Fruit fly (Drosophila melanogaster) whole organism, embryonic: ENCODE results near the gene CG2187.

Source experiments
- BEAF-32 ChIP-seq: fragments of 200-800 bp; sonication (Bioruptor generic); optimal IDR thresholded peaks from 3 replicates; lab custom pipeline; 2017; ENCODE audit warnings: missing biosample characterization, missing genetic modification characterization, mild to moderate bottlenecking, moderate library complexity, missing genetic modification reagents
- CG10462 ChIP-seq: fragments of 200-800 bp; sonication (Bioruptor generic); optimal IDR thresholded peaks from 2 replicates; lab custom pipeline; 2016; ENCODE audit warnings: missing biosample characterization, missing genetic modification characterization
- CG11093 ChIP-seq: fragments of 200-800 bp; sonication (Bioruptor generic); IDR thresholded peaks from 3 replicates; pipeline ENCODE4 v1.3.6; 2022; ENCODE audit warnings: missing biosample characterization, missing genetic modification characterization
- CG12104 ChIP-seq: fragments of 200-800 bp; sonication (Bioruptor generic); optimal IDR thresholded peaks from 3 replicates; lab custom pipeline; 2016; ENCODE audit warnings: missing biosample characterization, missing genetic modification characterization
- CG12659 ChIP-seq: fragments of 200-800 bp; sonication (Bioruptor generic); optimal IDR thresholded peaks from 3 replicates; lab custom pipeline; 2017; ENCODE audit warnings: mild to moderate bottlenecking, missing biosample characterization, missing genetic modification reagents, missing genetic modification characterization
- CG13123 ChIP-seq: fragments of 200-800 bp; sonication (Bioruptor generic); optimal IDR thresholded peaks from 2 replicates; lab custom pipeline; 2016; ENCODE audit warnings: missing biosample characterization, missing genetic modification characterization
- CG14014 ChIP-seq: fragments of 200-800 bp; sonication (Bioruptor generic); IDR thresholded peaks from 2 replicates; pipeline ENCODE4 v1.3.6; 2022; ENCODE audit warnings: missing biosample characterization, missing genetic modification characterization
- CG14965 ChIP-seq: fragments of 200-800 bp; sonication (Bioruptor generic); optimal IDR thresholded peaks from 2 replicates; lab custom pipeline; 2016; ENCODE audit warnings: missing biosample characterization, missing genetic modification characterization, borderline replicate concordance
- CG31365 ChIP-seq: fragments of 200-800 bp; sonication (Bioruptor generic); optimal IDR thresholded peaks from 2 replicates; lab custom pipeline; 2018; ENCODE audit warnings: missing biosample characterization, mild to moderate bottlenecking, missing genetic modification characterization
- CG33557 ChIP-seq: fragments of 200-800 bp; sonication (Bioruptor generic); optimal IDR thresholded peaks from 2 replicates; lab custom pipeline; 2019; ENCODE audit warnings: missing biosample characterization, mild to moderate bottlenecking, missing genetic modification characterization, moderate library complexity
- CG34422 ChIP-seq: fragments of 200-800 bp; sonication (Bioruptor generic); IDR thresholded peaks from 3 replicates; pipeline ENCODE4 v1.3.6; 2022; ENCODE audit warnings: missing biosample characterization, missing genetic modification characterization
- CG4360 ChIP-seq: fragments of 200-800 bp; sonication (Bioruptor generic); IDR thresholded peaks from 2 replicates; pipeline ENCODE4 v1.3.6; 2022; ENCODE audit warnings: missing biosample characterization, missing genetic modification characterization
- CG5180 ChIP-seq: fragments of 200-800 bp; sonication (Bioruptor generic); optimal IDR thresholded peaks from 3 replicates; lab custom pipeline; 2017; ENCODE audit warnings: missing biosample characterization, missing genetic modification characterization, mild to moderate bottlenecking, moderate library complexity, missing genetic modification reagents
- CG6689 ChIP-seq: fragments of 200-800 bp; sonication (Bioruptor generic); IDR thresholded peaks from 2 replicates; pipeline ENCODE4 v1.3.6; 2022; ENCODE audit warnings: missing biosample characterization, missing genetic modification characterization
- CG7271 ChIP-seq: fragments of 200-800 bp; sonication (Bioruptor generic); optimal IDR thresholded peaks from 2 replicates; lab custom pipeline; 2018; ENCODE audit warnings: missing biosample characterization, mild to moderate bottlenecking, missing genetic modification characterization, moderate library complexity
- CG8388 ChIP-seq: fragments of 200-800 bp; sonication (Bioruptor generic); optimal IDR thresholded peaks from 2 replicates; lab custom pipeline; 2019; ENCODE audit warnings: missing biosample characterization, mild to moderate bottlenecking, missing genetic modification characterization, moderate library complexity
- CG8944 ChIP-seq: fragments of 200-800 bp; sonication (Bioruptor generic); optimal IDR thresholded peaks from 3 replicates; lab custom pipeline; 2016; ENCODE audit warnings: missing biosample characterization, missing genetic modification characterization
- CG9215 ChIP-seq: fragments of 200-800 bp; sonication (Bioruptor generic); IDR thresholded peaks from 2 replicates; pipeline ENCODE4 v1.3.6; 2022; ENCODE audit warnings: missing biosample characterization, missing genetic modification characterization
- CG9797 ChIP-seq: fragments of 200-800 bp; sonication (Bioruptor generic); optimal IDR thresholded peaks from 3 replicates; lab custom pipeline; 2018; ENCODE audit warnings: missing biosample characterization, mild to moderate bottlenecking, missing genetic modification characterization
- CG9876 ChIP-seq: fragments of 200-800 bp; sonication (Bioruptor generic); optimal IDR thresholded peaks from 2 replicates; lab custom pipeline; 2016; ENCODE audit warnings: missing biosample characterization, missing genetic modification characterization
- CG9932 ChIP-seq: fragments of 200-800 bp; sonication (Bioruptor generic); IDR thresholded peaks from 2 replicates; pipeline ENCODE4 v1.3.6; 2022; ENCODE audit warnings: missing biosample characterization, missing genetic modification characterization
- CHES-1-like ChIP-seq: fragments of 200-800 bp; sonication (Bioruptor generic); optimal IDR thresholded peaks from 2 replicates; lab custom pipeline; 2016; ENCODE audit warnings: missing biosample characterization, missing genetic modification characterization
- CkIIα-i1 ChIP-seq: fragments of 200-800 bp; sonication (Bioruptor generic); IDR thresholded peaks from 2 replicates; pipeline ENCODE4 v1.3.6; 2022; ENCODE audit warnings: missing biosample characterization, missing genetic modification characterization
- D ChIP-seq, 2 experiments: fragments of 200-800 bp in 1 of 2; fragments of >200 bp in 1 of 2; sonication (Bioruptor generic) in 1 of 2; optimal IDR thresholded peaks; 2 replicates in 1 of 2; 3 replicates in 1 of 2; lab custom pipeline; 2017; ENCODE audit warnings: mild to moderate bottlenecking in 1 of 2, missing biosample characterization in 1 of 2, missing genetic modification characterization in 1 of 2, missing genetic modification reagents in 1 of 2
- Dfd ChIP-seq, 2 experiments: fragments of >200 bp; optimal IDR thresholded peaks; 2 replicates each; lab custom pipeline; 2017; ENCODE audit warnings: missing biosample characterization in 2 of 2, missing genetic modification characterization in 2 of 2
- HLHmδ ChIP-seq: fragments of 200-800 bp; sonication (Bioruptor generic); optimal IDR thresholded peaks from 2 replicates; lab custom pipeline; 2018; ENCODE audit warnings: missing biosample characterization, mild to moderate bottlenecking, missing genetic modification characterization, moderate library complexity
- Hand ChIP-seq: fragments of 200-800 bp; sonication (Bioruptor generic); optimal IDR thresholded peaks from 2 replicates; lab custom pipeline; 2017; ENCODE audit warnings: mild to moderate bottlenecking, missing biosample characterization, missing genetic modification reagents, missing genetic modification characterization
- Hr3 ChIP-seq: fragments of 200-800 bp; sonication (Bioruptor generic); optimal IDR thresholded peaks from 3 replicates; lab custom pipeline; 2016; ENCODE audit warnings: missing biosample characterization, missing genetic modification characterization
- Sry-β ChIP-seq: fragments of 200-800 bp; sonication (Bioruptor generic); optimal IDR thresholded peaks from 2 replicates; lab custom pipeline; 2018; ENCODE audit warnings: missing biosample characterization, mild to moderate bottlenecking, missing genetic modification characterization, moderate library complexity
- TFAM ChIP-seq: fragments of 200-800 bp; sonication (Bioruptor generic); optimal IDR thresholded peaks from 2 replicates; lab custom pipeline; 2017; ENCODE audit warnings: missing biosample characterization, missing genetic modification characterization, inconsistent platforms
- ab ChIP-seq: fragments of 200-800 bp; sonication (Bioruptor generic); optimal IDR thresholded peaks from 2 replicates; lab custom pipeline; 2016; ENCODE audit warnings: missing biosample characterization, missing genetic modification characterization
- bowl ChIP-seq: fragments of 200-800 bp; sonication (Bioruptor generic); IDR thresholded peaks from 2 replicates; pipeline ENCODE4 v1.3.6; 2022; ENCODE audit warnings: missing biosample characterization, missing genetic modification characterization
- caup ChIP-seq: fragments of 200-800 bp; sonication (Bioruptor generic); optimal IDR thresholded peaks from 3 replicates; lab custom pipeline; 2017; ENCODE audit warnings: missing biosample characterization, mild to moderate bottlenecking, missing genetic modification characterization, moderate library complexity; ENCODE audit not compliant: severe bottlenecking
- chif ChIP-seq, 2 experiments: fragments of 200-800 bp; sonication (Bioruptor generic); optimal IDR thresholded peaks; 3 replicates each; lab custom pipeline; 2016; ENCODE audit warnings: missing biosample characterization in 2 of 2, missing genetic modification characterization in 2 of 2
- croc ChIP-seq: fragments of 200-800 bp; sonication (Bioruptor generic); conservative IDR thresholded peaks from 3 replicates; pipeline ENCODE4 v1.3.6; 2022; ENCODE audit warnings: missing biosample characterization, missing genetic modification characterization
- dan ChIP-seq: fragments of 200-800 bp; sonication (Bioruptor generic); IDR thresholded peaks from 2 replicates; pipeline ENCODE4 v1.3.6; 2022; ENCODE audit warnings: missing biosample characterization, missing genetic modification characterization
- dmrt11E ChIP-seq: fragments of 200-800 bp; sonication (Bioruptor generic); optimal IDR thresholded peaks from 3 replicates; lab custom pipeline; 2018; ENCODE audit warnings: missing biosample characterization, mild to moderate bottlenecking, missing genetic modification characterization, moderate library complexity
- gro ChIP-seq: fragments of 200-800 bp; sonication (Bioruptor generic); optimal IDR thresholded peaks from 2 replicates; lab custom pipeline; 2016; ENCODE audit warnings: missing biosample characterization, missing genetic modification characterization
- her ChIP-seq: fragments of 200-800 bp; sonication (Bioruptor generic); optimal IDR thresholded peaks from 2 replicates; lab custom pipeline; 2016; ENCODE audit warnings: missing biosample characterization, missing genetic modification characterization
- jing ChIP-seq: fragments of 200-800 bp; sonication (Bioruptor generic); optimal IDR thresholded peaks from 2 replicates; lab custom pipeline; 2018; ENCODE audit warnings: missing biosample characterization, mild to moderate bottlenecking, missing genetic modification characterization
- kni ChIP-seq: fragments of 200-800 bp; sonication (Bioruptor generic); optimal IDR thresholded peaks from 3 replicates; lab custom pipeline; 2017; ENCODE audit warnings: mild to moderate bottlenecking, missing biosample characterization, missing genetic modification reagents, missing genetic modification characterization
- nau ChIP-seq: fragments of 200-800 bp; sonication (Bioruptor generic); optimal IDR thresholded peaks from 3 replicates; lab custom pipeline; 2017; ENCODE audit warnings: missing biosample characterization, mild to moderate bottlenecking, missing genetic modification characterization, missing genetic modification reagents
- pfk ChIP-seq: fragments of 200-800 bp; sonication (Bioruptor generic); optimal IDR thresholded peaks from 2 replicates; lab custom pipeline; 2018; ENCODE audit warnings: missing biosample characterization, mild to moderate bottlenecking, missing genetic modification characterization, moderate library complexity
- pnt ChIP-seq: fragments of 200-800 bp; sonication (Bioruptor generic); optimal IDR thresholded peaks from 3 replicates; lab custom pipeline; 2016; ENCODE audit warnings: missing biosample characterization, missing genetic modification characterization
- repo ChIP-seq: fragments of 200-800 bp; sonication (Bioruptor generic); optimal IDR thresholded peaks from 2 replicates; lab custom pipeline; 2016; ENCODE audit warnings: missing biosample characterization, missing genetic modification characterization
- sob ChIP-seq: fragments of 200-800 bp; sonication (Bioruptor generic); IDR thresholded peaks from 2 replicates; pipeline ENCODE4 v1.3.6; 2022; ENCODE audit warnings: missing biosample characterization, missing genetic modification characterization
- unc-4 ChIP-seq: fragments of 200-800 bp; sonication (Bioruptor generic); IDR thresholded peaks from 2 replicates; pipeline ENCODE4 v1.3.6; 2022; ENCODE audit warnings: missing biosample characterization, missing genetic modification characterization; ENCODE audit not compliant: partially characterized antibody

The CG2187 gene

dm6 chr3R:31776583-31777362, 18.3 kb upstream of the CG2187 start, which contains the start of the genes CG2126 and faf (continued):
- TF ChIP-seq CkIIα-i1 (no peak), CG33557 (GFP tag; lab: Kevin White, UChicago) (peak; percentile 59), dan (GFP tag; lab: Robert Waterston, UW) (no peak), gro (GFP tag; lab: Kevin White, UChicago) (peak; percentile 48), BEAF-32 (GFP tag; lab: Kevin White, UChicago) (peak; percentile 62), CG9876 (GFP tag; lab: Kevin White, UChicago) (peak; percentile 12), Hr3 (GFP tag; lab: Kevin White, UChicago) (peak; percentile 78), Dfd (GFP tag; optimal IDR thresholded peaks at IDR 0.05; lab: Kevin White, UChicago) (no peak), bowl (GFP tag; lab: Robert Waterston, UW) (0 out of 2 replicates have a peak, but pooled peaks have one; percentile 32), Sry-β (GFP tag; lab: Kevin White, UChicago) (no peak), jing (GFP tag; lab: Kevin White, UChicago) (no peak), CG4360 (GFP tag; lab: Robert Waterston, UW) (0 out of 2 replicates have a peak, but pooled peaks have one; percentile 22), CG8388 (GFP tag; lab: Kevin White, UChicago) (peak; percentile 77), caup (GFP tag; lab: Kevin White, UChicago) (peak; percentile 73), HLHmδ (GFP tag; lab: Kevin White, UChicago) (no peak), CG7271 (tag; lab: Kevin White, UChicago) (peak; percentile 46), her (peak; percentile 38), TFAM (GFP tag; lab: Kevin White, UChicago) (no peak), CG9797 (GFP tag; lab: Kevin White, UChicago) (peak; percentile 30), CG10462 (GFP tag; lab: Kevin White, UChicago) (peak; percentile 56), CG14965 (GFP tag; lab: Kevin White, UChicago) (no peak), CG5180 (peak; percentile 41), croc (0 out of 3 replicates have a peak, but pooled peaks have one; percentile 35), CG13123 (peak; percentile 63), ab (GFP tag; lab: Kevin White, UChicago) (no peak), pnt (GFP tag; lab: Kevin White, UChicago) (peak; percentile 32), CG31365 (tag; lab: Kevin White, UChicago) (no peak), sob (peak; percentile 64), D (optimal IDR thresholded peaks at IDR 0.05; lab: Kevin White, UChicago) (no peak), D (GFP tag; optimal IDR thresholded peaks at IDR 0.05; lab: Kevin White, UChicago) (peak; percentile 48), CHES-1-like (GFP tag; lab: Kevin White, UChicago) (peak; percentile 59), CG9932 (GFP tag; lab: Robert Waterston, UW) (peak; percentile 87), CG12104 (GFP tag; lab: Kevin White, UChicago) (peak; percentile 75), CG34422 (peak; percentile 80; the same call in 2 of the 3 replicates), CG12659 (GFP tag; lab: Kevin White, UChicago) (peak; percentile 91), dmrt11E (peak; percentile 76), CG9215 (GFP tag; lab: Robert Waterston, UW) (peak; percentile 63), pfk (GFP tag; lab: Kevin White, UChicago) (no peak), repo (peak; percentile 17), kni (GFP tag; lab: Kevin White, UChicago) (peak; percentile 56), chif (GFP tag; optimal IDR thresholded peaks at IDR 0.05; lab: Kevin White, UChicago) (peak in 1 of 2 experiments; percentile 39), nau (GFP tag; lab: Kevin White, UChicago) (no peak), unc-4 (GFP tag; lab: Robert Waterston, UW) (peak; percentile 50; the same call in 1 of the 2 replicates), CG8944 (peak; percentile 31), CG6689 (GFP tag; lab: Robert Waterston, UW) (peak; percentile 82), Hand (GFP tag; lab: Kevin White, UChicago) (peak; percentile 23), CG11093 (GFP tag; lab: Robert Waterston, UW) (peak; percentile 62; the same call in 2 of the 3 replicates), CG14014 (GFP tag; lab: Robert Waterston, UW) (peak; percentile 82)
